Worm (Caenorhabditis elegans) whole organism, late embryonic: Measurements from ENCODE around the gene nhr-157.

Source experiments
- C08G9.2 ChIP-seq: sonication (generic microtip); optimal IDR thresholded peaks from 2 replicates; lab custom pipeline; 2016; ENCODE audit warnings: mild to moderate bottlenecking, missing genetic modification characterization, moderate library complexity, missing compliant biosample characterization
- ceh-14 ChIP-seq: sonication (generic microtip); optimal IDR thresholded peaks from 2 replicates; lab custom pipeline; 2016; ENCODE audit warnings: missing genotype, missing genetic modification characterization, missing compliant biosample characterization
- fax-1 ChIP-seq: sonication (generic microtip); optimal IDR thresholded peaks from 2 replicates; lab custom pipeline; 2016; ENCODE audit warnings: missing genotype, missing genetic modification characterization, missing compliant biosample characterization
- fkh-10 ChIP-seq: fragments of 150-350 bp; optimal IDR thresholded peaks from 2 replicates; lab custom pipeline; 2014; ENCODE audit warnings: missing biosample characterization, missing genetic modification reagents, missing genetic modification characterization
- lin-11 ChIP-seq: fragments of 200-800 bp; sonication (Bioruptor generic); optimal IDR thresholded peaks from 2 replicates; lab custom pipeline; 2018; ENCODE audit warnings: mild to moderate bottlenecking, missing genetic modification characterization, missing compliant biosample characterization
- pag-3 ChIP-seq: sonication (generic microtip); optimal IDR thresholded peaks from 2 replicates; lab custom pipeline; 2016; ENCODE audit warnings: missing compliant biosample characterization, missing genetic modification characterization, borderline replicate concordance
- pha-4 ChIP-seq: fragments of 150-350 bp; optimal IDR thresholded peaks from 2 replicates; lab custom pipeline; 2018; ENCODE audit warnings: missing biosample characterization, missing genetic modification reagents, missing genetic modification characterization
- pqm-1 ChIP-seq: sonication (generic microtip); optimal IDR thresholded peaks from 2 replicates; lab custom pipeline; 2016; ENCODE audit warnings: missing genetic modification characterization, missing compliant biosample characterization
- pros-1 ChIP-seq: fragments of 150-350 bp; optimal IDR thresholded peaks from 2 replicates; lab custom pipeline; 2014; ENCODE audit warnings: missing biosample characterization, missing genetic modification reagents, missing genetic modification characterization
- zip-5 ChIP-seq: sonication (generic microtip); optimal IDR thresholded peaks from 2 replicates; lab custom pipeline; 2016; ENCODE audit warnings: missing genetic modification characterization, missing compliant biosample characterization

DNA sequence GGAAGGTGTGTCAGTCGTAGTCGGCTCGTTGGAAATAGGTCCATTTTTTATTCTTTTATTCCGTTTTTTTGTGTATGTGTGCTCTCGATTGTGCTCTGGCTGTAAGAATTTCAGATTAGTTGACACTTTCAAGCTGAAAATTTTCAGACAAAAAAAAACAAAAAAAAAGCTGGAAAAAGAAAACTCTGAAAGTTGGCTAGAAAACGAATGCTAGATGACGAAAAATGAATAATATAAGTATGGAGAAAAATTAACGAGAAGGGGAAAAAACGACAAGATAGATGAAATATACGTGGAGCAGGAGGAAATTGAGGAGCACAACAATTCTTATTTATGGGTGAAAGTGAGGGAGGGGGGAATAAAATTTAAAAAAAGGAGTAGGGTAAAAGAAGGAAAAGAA lies 37.2 kb downstream of the nhr-157 start, which contains the start of gene H10D18.5:
- TF ChIP-seq pag-3 (tag; lab: Kevin White, UChicago), result no peak
- TF ChIP-seq pros-1 (tag; lab: Kevin White, UChicago), result no peak
- TF ChIP-seq lin-11 (tag; lab: Kevin White, UChicago), result no peak
- TF ChIP-seq ceh-14, result no peak
- no peak for TF ChIP-seq pha-4
- no peak for TF ChIP-seq fax-1 (tag; lab: Kevin White, UChicago)
- TF ChIP-seq pqm-1 (tag; lab: Kevin White, UChicago), result no peak
- no peak for TF ChIP-seq C08G9.2
- no peak for TF ChIP-seq fkh-10 (GFP tag; lab: Kevin White, UChicago)
- TF ChIP-seq zip-5 (tag; lab: Kevin White, UChicago), result no peak
